Fruit fly (Drosophila melanogaster) whole organism, adult: Measurements from ENCODE around the gene CG10252.

Experiments
- CG11617 ChIP-seq: fragments of 200-800 bp; sonication (Bioruptor generic); optimal IDR thresholded peaks from 2 replicates; lab custom pipeline; 2017; ENCODE audit warnings: mild to moderate bottlenecking, missing biosample characterization, missing genetic modification reagents, missing genetic modification characterization
- CG12768 ChIP-seq: fragments of 200-800 bp; sonication (Bioruptor generic); optimal IDR thresholded peaks from 2 replicates; lab custom pipeline; 2017; ENCODE audit warnings: missing biosample characterization, missing genetic modification characterization, mild to moderate bottlenecking, moderate library complexity, missing genetic modification reagents
- CG14711 ChIP-seq: fragments of 200-800 bp; sonication (Bioruptor generic); optimal IDR thresholded peaks from 2 replicates; lab custom pipeline; 2018; ENCODE audit warnings: missing biosample characterization, mild to moderate bottlenecking, missing genetic modification characterization, moderate library complexity
- CG1620 ChIP-seq: fragments of 200-800 bp; sonication (Bioruptor generic); optimal IDR thresholded peaks from 2 replicates; lab custom pipeline; 2016; ENCODE audit warnings: missing biosample characterization, missing genetic modification characterization
- CG33017 ChIP-seq: fragments of 200-800 bp; sonication (Bioruptor generic); optimal IDR thresholded peaks from 2 replicates; lab custom pipeline; 2018; ENCODE audit warnings: missing biosample characterization, mild to moderate bottlenecking, missing genetic modification characterization, moderate library complexity
- CG5204 ChIP-seq: fragments of 200-800 bp; sonication (Bioruptor generic); optimal IDR thresholded peaks from 2 replicates; lab custom pipeline; 2016; ENCODE audit warnings: missing biosample characterization, missing genetic modification characterization
- CG7045 ChIP-seq: fragments of 200-800 bp; sonication (Bioruptor generic); optimal IDR thresholded peaks from 2 replicates; lab custom pipeline; 2017; ENCODE audit warnings: missing biosample characterization, mild to moderate bottlenecking, missing genetic modification characterization
- CG7101 ChIP-seq: fragments of 200-800 bp; sonication (Bioruptor generic); optimal IDR thresholded peaks from 2 replicates; lab custom pipeline; 2018; ENCODE audit warnings: missing biosample characterization, mild to moderate bottlenecking, missing genetic modification characterization, moderate library complexity
- Clk ChIP-seq: fragments of 200-800 bp; sonication (Bioruptor generic); optimal IDR thresholded peaks from 2 replicates; lab custom pipeline; 2017; ENCODE audit warnings: missing biosample characterization, missing genetic modification characterization
- Crg-1 ChIP-seq: fragments of 200-800 bp; sonication (Bioruptor generic); optimal IDR thresholded peaks from 2 replicates; lab custom pipeline; 2016; ENCODE audit warnings: missing biosample characterization, missing genetic modification characterization
- Hr96 ChIP-seq: fragments of 200-800 bp; sonication (Bioruptor generic); optimal IDR thresholded peaks from 2 replicates; lab custom pipeline; 2016; ENCODE audit warnings: missing biosample characterization, missing genetic modification characterization
- Mnt ChIP-seq: fragments of 200-800 bp; sonication (Bioruptor generic); optimal IDR thresholded peaks from 2 replicates; lab custom pipeline; 2016; ENCODE audit warnings: missing biosample characterization, mild to moderate bottlenecking, missing genetic modification characterization
- bab1 ChIP-seq: fragments of 200-800 bp; sonication (Bioruptor generic); optimal IDR thresholded peaks from 3 replicates; lab custom pipeline; 2019; ENCODE audit warnings: missing biosample characterization, mild to moderate bottlenecking, missing genetic modification characterization, moderate library complexity
- cic ChIP-seq: fragments of 200-800 bp; sonication (Bioruptor generic); optimal IDR thresholded peaks from 2 replicates; lab custom pipeline; 2017; ENCODE audit warnings: missing biosample characterization, mild to moderate bottlenecking, missing genetic modification characterization, moderate library complexity
- cnc ChIP-seq, 2 experiments: fragments of >200 bp; optimal IDR thresholded peaks; 2 replicates each; lab custom pipeline; 2017
- kay ChIP-seq: fragments of 200-800 bp; sonication (Bioruptor generic); peaks from one replicate; lab custom pipeline; 2016; ENCODE audit warnings: missing biosample characterization, missing genetic modification characterization, borderline replicate concordance
- ovo ChIP-seq: fragments of 200-800 bp; sonication (Bioruptor generic); optimal IDR thresholded peaks from 2 replicates; lab custom pipeline; 2016; ENCODE audit warnings: missing biosample characterization, missing genetic modification characterization
- pad ChIP-seq: fragments of 200-800 bp; sonication (Bioruptor generic); optimal IDR thresholded peaks from 3 replicates; lab custom pipeline; 2017; ENCODE audit warnings: missing biosample characterization, missing genetic modification characterization, mild to moderate bottlenecking, moderate library complexity, missing genetic modification reagents
- tj ChIP-seq: fragments of 200-800 bp; sonication (Bioruptor generic); optimal IDR thresholded peaks from 3 replicates; lab custom pipeline; 2017; ENCODE audit warnings: missing biosample characterization, mild to moderate bottlenecking, missing genetic modification characterization, moderate library complexity
- toe ChIP-seq: fragments of 200-800 bp; sonication (Bioruptor generic); optimal IDR thresholded peaks from 2 replicates; lab custom pipeline; 2016; ENCODE audit warnings: missing biosample characterization, missing genetic modification characterization

Gene CG10252

dm6 chr3R:23696145-23696544, at the start of gene CG10252:
TSS of gene CG10252 (minus strand) at chr3R:23696245.
- TF ChIP-seq cnc (optimal IDR thresholded peaks at IDR 0.05; lab: Kevin White, UChicago) (no peak), tj (no peak), toe (GFP tag; lab: Kevin White, UChicago) (no peak), bab1 (GFP tag; lab: Kevin White, UChicago) (no peak), Hr96 (no peak), CG11617 (no peak), CG14711 (tag; lab: Kevin White, UChicago) (no peak), CG5204 (GFP tag; lab: Kevin White, UChicago) (no peak), CG33017 (tag; lab: Kevin White, UChicago) (no peak), Crg-1 (GFP tag; lab: Kevin White, UChicago) (no peak), kay (GFP tag; lab: Kevin White, UChicago) (no peak), pad (GFP tag; lab: Kevin White, UChicago) (no peak), Mnt (GFP tag; lab: Kevin White, UChicago) (no peak), Clk (GFP tag; lab: Kevin White, UChicago) (no peak), CG7045 (no peak), CG7101 (no peak), CG12768 (GFP tag; lab: Kevin White, UChicago) (no peak), cic (no peak)

dm6 chr3R:23740968-23741367, 44.9 kb upstream of the CG10252 start:
- no peak for TF ChIP-seq Mnt (GFP tag; lab: Kevin White, UChicago)
- TF ChIP-seq cnc (optimal IDR thresholded peaks at IDR 0.05; lab: Kevin White, UChicago), result no peak
- no peak for TF ChIP-seq tj
- TF ChIP-seq Hr96, result no peak
- TF ChIP-seq CG1620 (GFP tag; lab: Kevin White, UChicago), result no peak
- no peak for TF ChIP-seq CG14711 (tag; lab: Kevin White, UChicago)

- TF ChIP-seq CG1620 (GFP tag; lab: Kevin White, UChicago), result no peak
- no peak for TF ChIP-seq CG7101
- TF ChIP-seq CG11617, result no peak
- TF ChIP-seq CG33017 (tag; lab: Kevin White, UChicago), result no peak
- TF ChIP-seq CG14711 (tag; lab: Kevin White, UChicago), result no peak
- TF ChIP-seq CG12768 (GFP tag; lab: Kevin White, UChicago), result no peak
- TF ChIP-seq cic, result no peak
- no peak for TF ChIP-seq toe (GFP tag; lab: Kevin White, UChicago)
Observed at dm6 chr3R:23737676-23738574, 41.9 kb upstream of the CG10252 start.

- TF ChIP-seq CG1620 (GFP tag; lab: Kevin White, UChicago), result no peak
Observed at dm6 chr3R:23736365-23736764, 40.3 kb upstream of the CG10252 start.

- no peak for TF ChIP-seq CG7101
- no peak for TF ChIP-seq CG12768 (GFP tag; lab: Kevin White, UChicago)
- TF ChIP-seq CG14711 (tag; lab: Kevin White, UChicago), result no peak
- TF ChIP-seq ovo (GFP tag; lab: Kevin White, UChicago), result no peak
- no peak for TF ChIP-seq CG1620 (GFP tag; lab: Kevin White, UChicago)
- no peak for TF ChIP-seq toe (GFP tag; lab: Kevin White, UChicago)
- no peak for TF ChIP-seq CG11617
- TF ChIP-seq Hr96, result no peak
- no peak for TF ChIP-seq kay (GFP tag; lab: Kevin White, UChicago)
- TF ChIP-seq Crg-1 (GFP tag; lab: Kevin White, UChicago), result no peak
- TF ChIP-seq pad (GFP tag; lab: Kevin White, UChicago), result no peak
- no peak for TF ChIP-seq CG7045
- TF ChIP-seq Clk (GFP tag; lab: Kevin White, UChicago), result no peak
- no peak for TF ChIP-seq bab1 (GFP tag; lab: Kevin White, UChicago)
- no peak for TF ChIP-seq CG33017 (tag; lab: Kevin White, UChicago)
- TF ChIP-seq cnc (optimal IDR thresholded peaks at IDR 0.05; lab: Kevin White, UChicago), result no peak
- TF ChIP-seq CG5204 (GFP tag; lab: Kevin White, UChicago), result no peak
- TF ChIP-seq tj, result no peak
Observed at dm6 chr3R:23735648-23736047, 39.6 kb upstream of the CG10252 start.

dm6 chr3R:23734573-23735404, 38.7 kb upstream of the CG10252 start:
- TF ChIP-seq CG14711 (tag; lab: Kevin White, UChicago) (no peak), CG7101 (no peak), pad (GFP tag; lab: Kevin White, UChicago) (no peak), cic (no peak), toe (GFP tag; lab: Kevin White, UChicago) (no peak), CG33017 (tag; lab: Kevin White, UChicago) (no peak), tj (no peak), ovo (GFP tag; lab: Kevin White, UChicago) (no peak), CG7045 (no peak)
